Worm (Caenorhabditis elegans) whole organism, early embryonic: Measurements from ENCODE around the gene C05B5.8.

Source experiments
- B0310.2 ChIP-seq: sonication (generic microtip); optimal IDR thresholded peaks from 2 replicates; lab custom pipeline; 2016; ENCODE audit warnings: mild to moderate bottlenecking, missing genetic modification characterization, missing compliant biosample characterization
- F13C5.2 ChIP-seq: sonication (generic microtip); optimal IDR thresholded peaks from 2 replicates; lab custom pipeline; 2017; ENCODE audit warnings: mild to moderate bottlenecking, missing genetic modification characterization, inconsistent platforms, missing compliant biosample characterization
- aly-1 ChIP-seq: sonication (generic microtip); optimal IDR thresholded peaks from 2 replicates; lab custom pipeline; 2016; ENCODE audit warnings: missing genetic modification characterization, missing compliant biosample characterization
- ama-1 ChIP-seq: fragments of 150-350 bp; optimal IDR thresholded peaks from 2 replicates; lab custom pipeline; 2014
- ceh-13 ChIP-seq: fragments of 200-800 bp; sonication (Bioruptor generic); optimal IDR thresholded peaks from 2 replicates; lab custom pipeline; 2018; ENCODE audit warnings: mild to moderate bottlenecking, missing genetic modification characterization, missing compliant biosample characterization
- flt-1 ChIP-seq: fragments of 200-800 bp; sonication (Bioruptor generic); IDR thresholded peaks from 2 replicates; pipeline ENCODE4 v1.3.6; 2022; ENCODE audit warnings: missing genetic modification characterization, missing compliant biosample characterization
- hmg-4 ChIP-seq: fragments of 200-800 bp; sonication (Bioruptor generic); optimal IDR thresholded peaks from 2 replicates; lab custom pipeline; 2018; ENCODE audit warnings: mild to moderate bottlenecking, missing genetic modification characterization, missing compliant biosample characterization
- sea-1 ChIP-seq: fragments of 200-800 bp; sonication (Bioruptor generic); conservative IDR thresholded peaks from 2 replicates; pipeline ENCODE4 v1.3.6; 2022; ENCODE audit warnings: missing genetic modification characterization, missing compliant biosample characterization
- tbx-37 ChIP-seq: fragments of 200-800 bp; sonication (Bioruptor generic); conservative IDR thresholded peaks from 2 replicates; pipeline ENCODE4 v1.3.6; 2022; ENCODE audit warnings: missing genetic modification reagents, missing genetic modification characterization, missing compliant biosample characterization
- tra-4 ChIP-seq: sonication (generic microtip); optimal IDR thresholded peaks from 2 replicates; lab custom pipeline; 2017; ENCODE audit warnings: missing genetic modification characterization, missing compliant biosample characterization

- TF ChIP-seq ama-1 (lab: Kevin White, UChicago): no peak
- no peak for TF ChIP-seq tra-4 (tag; lab: Kevin White, UChicago)
- no peak for TF ChIP-seq sea-1 (GFP tag; lab: Robert Waterston, UW)
- TF ChIP-seq tbx-37 (GFP tag; lab: Robert Waterston, UW): no peak
- no peak for TF ChIP-seq flt-1 (GFP tag; lab: Robert Waterston, UW)
- no peak for TF ChIP-seq hmg-4 (GFP tag; lab: Kevin White, UChicago)
- TF ChIP-seq ceh-13 (GFP tag; lab: Kevin White, UChicago): no peak
- TF ChIP-seq aly-1 (tag; lab: Kevin White, UChicago): no peak
- no peak for TF ChIP-seq F13C5.2 (tag; lab: Kevin White, UChicago)
- TF ChIP-seq B0310.2 (tag; lab: Kevin White, UChicago): no peak
Measured at ce11 chrIII:10018007-10018406, 11.4 kb upstream of the C05B5.8 start.
